Worm (Caenorhabditis elegans) whole organism, L1 larva: ENCODE measurements around the gene F02C9.2.

Experiments used
- Y116A8C.19 ChIP-seq: sonication (generic microtip); optimal IDR thresholded peaks from 2 replicates; lab custom pipeline; 2016; ENCODE audit warnings: missing compliant biosample characterization, missing genetic modification characterization, borderline replicate concordance
- aha-1 ChIP-seq: fragments of 150-350 bp; optimal IDR thresholded peaks from 2 replicates; lab custom pipeline; 2014; ENCODE audit warnings: missing biosample characterization, missing genetic modification characterization
- ama-1 ChIP-seq: fragments of 150-350 bp; optimal IDR thresholded peaks from 2 replicates; lab custom pipeline; 2014
- blmp-1 ChIP-seq: fragments of 150-350 bp; optimal IDR thresholded peaks from 2 replicates; lab custom pipeline; 2014; ENCODE audit warnings: missing biosample characterization, missing genetic modification characterization
- ceh-63 ChIP-seq: fragments of 200-800 bp; sonication (Bioruptor generic); optimal IDR thresholded peaks from 2 replicates; lab custom pipeline; 2018; ENCODE audit warnings: mild to moderate bottlenecking, missing genetic modification characterization, missing compliant biosample characterization
- ceh-8 ChIP-seq: fragments of 200-800 bp; sonication (Bioruptor generic); optimal IDR thresholded peaks from 2 replicates; lab custom pipeline; 2018; ENCODE audit warnings: mild to moderate bottlenecking, missing genetic modification characterization, moderate library complexity, missing compliant biosample characterization
- egl-13 ChIP-seq: sonication (generic microtip); optimal IDR thresholded peaks from 2 replicates; lab custom pipeline; 2016; ENCODE audit warnings: missing genotype, missing genetic modification reagents, missing genetic modification characterization, missing compliant biosample characterization
- ets-5 ChIP-seq: fragments of 200-800 bp; sonication (Bioruptor generic); IDR thresholded peaks from 2 replicates; pipeline ENCODE4 v1.3.6; 2022; ENCODE audit warnings: missing genetic modification characterization, missing compliant biosample characterization
- fkh-10 ChIP-seq: sonication (generic microtip); optimal IDR thresholded peaks from 2 replicates; lab custom pipeline; 2017; ENCODE audit warnings: missing biosample characterization, missing genetic modification reagents, missing genetic modification characterization
- fkh-8 ChIP-seq: sonication (generic microtip); optimal IDR thresholded peaks from 2 replicates; lab custom pipeline; 2016; ENCODE audit warnings: mild to moderate bottlenecking, missing genetic modification characterization, missing compliant biosample characterization
- fos-1 ChIP-seq: fragments of 150-350 bp; optimal IDR thresholded peaks from 2 replicates; lab custom pipeline; 2014; ENCODE audit warnings: missing biosample characterization, missing genetic modification characterization
- grh-1 ChIP-seq: fragments of 200-800 bp; sonication (Bioruptor generic); IDR thresholded peaks from 2 replicates; pipeline ENCODE4 v1.3.6; 2022; ENCODE audit warnings: missing genetic modification reagents, missing genetic modification characterization, missing compliant biosample characterization
- hlh-17 ChIP-seq: fragments of 200-800 bp; sonication (Bioruptor generic); optimal IDR thresholded peaks from 2 replicates; lab custom pipeline; 2018; ENCODE audit warnings: missing genetic modification characterization, mild to moderate bottlenecking, missing compliant biosample characterization, moderate library complexity, borderline replicate concordance
- irx-1 ChIP-seq: sonication (generic microtip); optimal IDR thresholded peaks from 2 replicates; lab custom pipeline; 2016; ENCODE audit warnings: missing genetic modification characterization, missing compliant biosample characterization
- lin-13 ChIP-seq: fragments of 150-350 bp; optimal IDR thresholded peaks from 2 replicates; lab custom pipeline; 2014; ENCODE audit warnings: missing biosample characterization, missing genetic modification reagents, missing genetic modification characterization
- lin-14 ChIP-seq: fragments of 200-800 bp; sonication (Bioruptor generic); optimal IDR thresholded peaks from 2 replicates; lab custom pipeline; 2018; ENCODE audit warnings: mild to moderate bottlenecking, missing genetic modification characterization, moderate library complexity, missing compliant biosample characterization
- lin-15B ChIP-seq: fragments of 150-350 bp; sonication (generic microtip); optimal IDR thresholded peaks from 3 replicates; lab custom pipeline; 2014; ENCODE audit warnings: missing biosample characterization, missing genetic modification characterization
- lir-3 ChIP-seq: sonication (generic microtip); optimal IDR thresholded peaks from 2 replicates; lab custom pipeline; 2016; ENCODE audit warnings: mild to moderate bottlenecking, missing genetic modification characterization, moderate library complexity, missing compliant biosample characterization; ENCODE audit not compliant: poor library complexity
- lsy-2 ChIP-seq, 2 experiments: fragments of 150-350 bp; optimal IDR thresholded peaks; 2 replicates each; lab custom pipeline; 2014; ENCODE audit warnings: missing biosample characterization in 2 of 2, missing genetic modification characterization in 2 of 2
- nhr-12 ChIP-seq: sonication (generic microtip); optimal IDR thresholded peaks from 2 replicates; lab custom pipeline; 2017; ENCODE audit warnings: missing biosample characterization, missing genetic modification characterization
- nhr-47 ChIP-seq: sonication (generic microtip); optimal IDR thresholded peaks from 2 replicates; lab custom pipeline; 2016; ENCODE audit warnings: mild to moderate bottlenecking, missing genetic modification characterization, moderate library complexity, missing compliant biosample characterization
- nhr-77 ChIP-seq: fragments of 150-350 bp; optimal IDR thresholded peaks from 2 replicates; lab custom pipeline; 2014; ENCODE audit warnings: missing biosample characterization, missing genetic modification characterization
- nhr-85 ChIP-seq: sonication (generic microtip); peaks from one replicate; lab custom pipeline; 2016; ENCODE audit warnings: missing genetic modification characterization, inconsistent platforms, missing compliant biosample characterization
- pag-3 ChIP-seq: sonication (generic microtip); optimal IDR thresholded peaks from 2 replicates; lab custom pipeline; 2017; ENCODE audit warnings: missing genetic modification characterization, mild to moderate bottlenecking, missing compliant biosample characterization, antibody characterized with exemption, borderline replicate concordance; ENCODE audit not compliant: insufficient read depth
- rnt-1 ChIP-seq: sonication (generic microtip); optimal IDR thresholded peaks from 2 replicates; lab custom pipeline; 2016; ENCODE audit warnings: mild to moderate bottlenecking, missing genetic modification characterization, moderate library complexity, missing compliant biosample characterization
- snpc-4 ChIP-seq: fragments of 150-350 bp; optimal IDR thresholded peaks from 2 replicates; lab custom pipeline; 2014; ENCODE audit warnings: missing biosample characterization, missing genetic modification characterization
- snu-23 ChIP-seq: sonication (generic microtip); optimal IDR thresholded peaks from 2 replicates; lab custom pipeline; 2016; ENCODE audit warnings: missing genetic modification characterization, missing compliant biosample characterization
- sptf-1 ChIP-seq: fragments of 150-350 bp; optimal IDR thresholded peaks from 2 replicates; lab custom pipeline; 2014; ENCODE audit warnings: missing biosample characterization, missing genetic modification characterization
- swsn-7 ChIP-seq: sonication (generic microtip); optimal IDR thresholded peaks from 2 replicates; lab custom pipeline; 2016; ENCODE audit warnings: missing genetic modification characterization, missing compliant biosample characterization
- unc-86 ChIP-seq: sonication (generic microtip); optimal IDR thresholded peaks from 2 replicates; lab custom pipeline; 2016; ENCODE audit warnings: missing genetic modification characterization, missing compliant biosample characterization
- vab-15 ChIP-seq: sonication (generic microtip); optimal IDR thresholded peaks from 2 replicates; lab custom pipeline; 2017; ENCODE audit warnings: missing genotype, mild to moderate bottlenecking, missing genetic modification characterization, missing compliant biosample characterization
- xbp-1 ChIP-seq: sonication (generic microtip); optimal IDR thresholded peaks from 2 replicates; lab custom pipeline; 2016; ENCODE audit warnings: missing genetic modification characterization, missing compliant biosample characterization
- zag-1 ChIP-seq: fragments of 150-350 bp; optimal IDR thresholded peaks from 2 replicates; lab custom pipeline; 2014; ENCODE audit warnings: missing biosample characterization, missing genetic modification characterization
- zip-4 ChIP-seq: fragments of 200-800 bp; sonication (Bioruptor generic); optimal IDR thresholded peaks from 2 replicates; lab custom pipeline; 2018; ENCODE audit warnings: mild to moderate bottlenecking, missing genetic modification characterization, moderate library complexity, missing compliant biosample characterization
- ztf-4 ChIP-seq: fragments of 150-350 bp; optimal IDR thresholded peaks from 2 replicates; lab custom pipeline; 2014; ENCODE audit warnings: missing biosample characterization, missing genetic modification characterization

Gene F02C9.2

ce11 chrV:3149910-3150428 is 16.5 kb downstream of the F02C9.2 start:
- no peak for TF ChIP-seq pag-3
- TF ChIP-seq nhr-85 (tag; lab: Kevin White, UChicago): no peak
- TF ChIP-seq unc-86: no peak
- no peak for TF ChIP-seq ceh-8
- TF ChIP-seq snpc-4: no peak
- no peak for TF ChIP-seq blmp-1
- TF ChIP-seq lir-3 (tag; lab: Kevin White, UChicago): no peak
- TF ChIP-seq grh-1: no peak
- no peak for TF ChIP-seq lsy-2 (tag; optimal IDR thresholded peaks at IDR 0.05; lab: Kevin White, UChicago)
- no peak for TF ChIP-seq zag-1 (tag; lab: Kevin White, UChicago)
- TF ChIP-seq hlh-17: no peak
- TF ChIP-seq nhr-77 (tag; lab: Kevin White, UChicago): no peak
- no peak for TF ChIP-seq Y116A8C.19 (tag; lab: Kevin White, UChicago)
- no peak for TF ChIP-seq rnt-1 (tag; lab: Kevin White, UChicago)
- TF ChIP-seq lin-13 (GFP tag; lab: Kevin White, UChicago): no peak
- no peak for TF ChIP-seq zip-4 (GFP tag; lab: Kevin White, UChicago)
- no peak for TF ChIP-seq aha-1 (tag; lab: Kevin White, UChicago)

- TF ChIP-seq fkh-10 (GFP tag; lab: Kevin White, UChicago): no peak
- TF ChIP-seq swsn-7 (tag; lab: Kevin White, UChicago): no peak
- no peak for TF ChIP-seq nhr-12 (tag; lab: Kevin White, UChicago)
- TF ChIP-seq unc-86: no peak
- no peak for TF ChIP-seq lin-15B (tag; lab: Kevin White, UChicago)
- no peak for TF ChIP-seq nhr-77 (tag; lab: Kevin White, UChicago)
- TF ChIP-seq, all 84 proteins: peak for 0
Observed at ce11 chrV:3151862-3152261, 18.4 kb downstream of the F02C9.2 start, which contains the start of gene srab-6. Gene srab-6 (minus strand): TSS chrV:3151962.

- no peak for TF ChIP-seq sptf-1 (tag; lab: Kevin White, UChicago)
- TF ChIP-seq fos-1 (tag; lab: Kevin White, UChicago): no peak
Observed at ce11 chrV:3155072-3155471, 21.6 kb downstream of the F02C9.2 start, which contains the start of gene srab-7. Gene srab-7 (minus strand): TSS chrV:3155172.

- TF ChIP-seq lin-14 (GFP tag; lab: Kevin White, UChicago) (no peak), ama-1 (lab: Kevin White, UChicago) (no peak), vab-15 (tag; lab: Kevin White, UChicago) (no peak), nhr-47 (tag; lab: Kevin White, UChicago) (no peak), ets-5 (no peak), ceh-63 (GFP tag; lab: Kevin White, UChicago) (no peak), lir-3 (tag; lab: Kevin White, UChicago) (no peak)
Observed at ce11 chrV:3156786-3157185, 23.3 kb downstream of the F02C9.2 start, which contains the start of gene exh-1. Gene exh-1 (plus strand): TSS chrV:3157086.

ce11 chrV:3158379-3158778 is 24.9 kb downstream of the F02C9.2 start:
- no peak for TF ChIP-seq fkh-8 (tag; lab: Kevin White, UChicago)
- TF ChIP-seq rnt-1 (tag; lab: Kevin White, UChicago): no peak
- TF ChIP-seq egl-13 (tag; lab: Kevin White, UChicago): no peak
- TF ChIP-seq xbp-1 (tag; lab: Kevin White, UChicago): no peak
- no peak for TF ChIP-seq snu-23 (GFP tag; lab: Kevin White, UChicago)
- no peak for TF ChIP-seq ztf-4
- TF ChIP-seq irx-1 (tag; lab: Kevin White, UChicago): no peak
- no peak for TF ChIP-seq snpc-4
- TF ChIP-seq, all 84 proteins: peak for 0
